Fruit fly (Drosophila melanogaster): ENCODE measurements around the gene CG18048.

dm6 chr3R:6380129-6380528 is 34.2 kb downstream of the CG18048 start, which contains the start of the genes CG1024 and TfIIFalpha:
- TF ChIP-seq CG3919 (GFP tag; optimal IDR thresholded peaks at IDR 0.05) (no peak), Gug (GFP tag; IDR thresholded peaks at IDR 0.05) (no peak), CG6163 (GFP tag; IDR thresholded peaks at IDR 0.05) (no peak)
